Worm (Caenorhabditis elegans) whole organism, early embryonic: ENCODE measurements around the gene R11D1.13.

Experiments
- ama-1 ChIP-seq: fragments of 150-350 bp; optimal IDR thresholded peaks from 2 replicates; lab custom pipeline; 2014
- flt-1 ChIP-seq: fragments of 200-800 bp; sonication (Bioruptor generic); IDR thresholded peaks from 2 replicates; pipeline ENCODE4 v1.3.6; 2022; ENCODE audit warnings: missing genetic modification characterization, missing compliant biosample characterization
- hmg-4 ChIP-seq: fragments of 200-800 bp; sonication (Bioruptor generic); optimal IDR thresholded peaks from 2 replicates; lab custom pipeline; 2018; ENCODE audit warnings: mild to moderate bottlenecking, missing genetic modification characterization, missing compliant biosample characterization
- pes-1 ChIP-seq: fragments of 200-800 bp; sonication (Bioruptor generic); IDR thresholded peaks from 2 replicates; pipeline ENCODE4 v1.3.6; 2022; ENCODE audit warnings: missing genetic modification reagents, missing genetic modification characterization, missing compliant biosample characterization
- scrt-1 ChIP-seq: fragments of 200-800 bp; sonication (Bioruptor generic); IDR thresholded peaks from 2 replicates; pipeline ENCODE4 v1.3.6; 2022; ENCODE audit warnings: missing genetic modification characterization, missing compliant biosample characterization

DNA sequence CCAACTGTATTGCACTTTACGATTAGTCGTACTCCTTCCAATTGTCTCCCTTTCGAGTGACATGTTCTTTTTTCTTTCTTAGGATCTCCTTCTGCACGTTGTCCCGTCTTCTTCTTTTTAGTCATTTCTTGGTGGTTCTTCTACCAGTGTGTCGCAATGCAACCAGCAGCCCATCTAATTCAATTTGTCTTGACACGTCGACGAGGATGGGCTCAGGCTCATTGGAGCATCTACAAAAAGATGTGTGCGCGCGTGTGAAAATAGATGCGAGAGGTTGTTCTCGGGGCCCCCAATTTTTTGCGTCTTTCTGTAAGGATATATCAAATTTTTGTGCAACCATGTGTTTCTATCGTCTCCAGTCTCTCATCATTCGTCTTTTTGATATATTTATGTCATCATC, 25.3 kb upstream of the R11D1.13 start:
- TF ChIP-seq pes-1 (no peak), ama-1 (lab: Kevin White, UChicago) (no peak), flt-1 (GFP tag; lab: Robert Waterston, UW) (no peak), hmg-4 (GFP tag; lab: Kevin White, UChicago) (no peak), scrt-1 (GFP tag; lab: Robert Waterston, UW) (no peak)
